Fruit fly (Drosophila melanogaster) whole organism, wandering third instar larva: ENCODE results near the gene CG1288.

Experiments
- Abd-B ChIP-seq: fragments of >200 bp; optimal IDR thresholded peaks from 2 replicates; lab custom pipeline; 2017; ENCODE audit warnings: missing biosample characterization, missing genetic modification characterization
- CG32264 ChIP-seq: fragments of 200-800 bp; sonication (Bioruptor generic); optimal IDR thresholded peaks from 2 replicates; lab custom pipeline; 2016; ENCODE audit warnings: missing biosample characterization, missing genetic modification characterization
- CG9705 ChIP-seq: fragments of 200-800 bp; sonication (Bioruptor generic); optimal IDR thresholded peaks from 2 replicates; lab custom pipeline; 2018; ENCODE audit warnings: missing biosample characterization, mild to moderate bottlenecking, missing genetic modification characterization
- CrebA ChIP-seq: fragments of 200-800 bp; sonication (Bioruptor generic); optimal IDR thresholded peaks from 2 replicates; lab custom pipeline; 2016; ENCODE audit warnings: missing biosample characterization, mild to moderate bottlenecking, missing genetic modification characterization, borderline replicate concordance
- Dfd ChIP-seq: fragments of >200 bp; optimal IDR thresholded peaks from 2 replicates; lab custom pipeline; 2017; ENCODE audit warnings: missing biosample characterization, missing genetic modification characterization
- Dif ChIP-seq: fragments of 200-275, 200-300 bp; sonication (Bioruptor generic); optimal IDR thresholded peaks from 2 replicates; lab custom pipeline; 2018; ENCODE audit warnings: missing biosample characterization, missing genetic modification characterization; ENCODE audit not compliant: partially characterized antibody
- GATAd ChIP-seq: sonication (Bioruptor generic); optimal IDR thresholded peaks from 2 replicates; lab custom pipeline; 2016; ENCODE audit warnings: missing biosample characterization, missing genetic modification characterization
- HLH106 ChIP-seq: fragments of 200-800 bp; optimal IDR thresholded peaks from 3 replicates; lab custom pipeline; 2019; ENCODE audit warnings: missing biosample characterization, mild to moderate bottlenecking, missing genetic modification characterization, moderate library complexity
- Hnf4 ChIP-seq: fragments of 200-800 bp; sonication (Bioruptor generic); optimal IDR thresholded peaks from 2 replicates; lab custom pipeline; 2016; ENCODE audit warnings: missing biosample characterization, mild to moderate bottlenecking, missing genetic modification characterization
- Hr78 ChIP-seq: fragments of >200 bp; optimal IDR thresholded peaks from 2 replicates; lab custom pipeline; 2017; ENCODE audit warnings: missing biosample characterization, missing genetic modification characterization
- Hr83 ChIP-seq: fragments of 200-300 bp; sonication (Bioruptor generic); optimal IDR thresholded peaks from 2 replicates; lab custom pipeline; 2016; ENCODE audit warnings: missing biosample characterization, mild to moderate bottlenecking, missing genetic modification characterization, moderate library complexity; ENCODE audit not compliant: poor library complexity, severe bottlenecking
- Jra ChIP-seq: sonication (Bioruptor generic); optimal IDR thresholded peaks from 2 replicates; lab custom pipeline; 2016; ENCODE audit warnings: missing biosample characterization, missing genetic modification characterization
- Mio ChIP-seq: sonication (Bioruptor generic); optimal IDR thresholded peaks from 2 replicates; lab custom pipeline; 2016; ENCODE audit warnings: missing biosample characterization, missing genetic modification characterization
- Myc ChIP-seq: fragments of >200 bp; optimal IDR thresholded peaks from 2 replicates; lab custom pipeline; 2017
- N ChIP-seq: fragments of >200 bp; optimal IDR thresholded peaks from 2 replicates; lab custom pipeline; 2018; ENCODE audit warnings: missing biosample characterization, missing external identifiers, missing genetic modification characterization
- OdsH ChIP-seq: fragments of 200-800 bp; sonication (Bioruptor generic); optimal IDR thresholded peaks from 2 replicates; lab custom pipeline; 2016; ENCODE audit warnings: missing biosample characterization, mild to moderate bottlenecking, missing genetic modification characterization
- Sp1 ChIP-seq: fragments of 200-800 bp; sonication (Bioruptor generic); optimal IDR thresholded peaks from 3 replicates; lab custom pipeline; 2019; ENCODE audit warnings: missing biosample characterization, mild to moderate bottlenecking, missing genetic modification characterization, moderate library complexity
- Vsx2 ChIP-seq: fragments of 200-300, 225-300 bp; sonication (Bioruptor generic); optimal IDR thresholded peaks from 2 replicates; lab custom pipeline; 2018; ENCODE audit warnings: missing biosample characterization, missing genetic modification characterization; ENCODE audit not compliant: partially characterized antibody
- br ChIP-seq: fragments of 200-800 bp; sonication (Bioruptor generic); optimal IDR thresholded peaks from 2 replicates; lab custom pipeline; 2016; ENCODE audit warnings: missing biosample characterization, missing genetic modification characterization
- brk ChIP-seq: fragments of 200-800 bp; sonication (Bioruptor generic); optimal IDR thresholded peaks from 2 replicates; lab custom pipeline; 2016; ENCODE audit warnings: missing biosample characterization, mild to moderate bottlenecking, missing genetic modification characterization
- dl ChIP-seq, 2 experiments: fragments of 175-275, 200-275 bp in 1 of 2; fragments of 200-275 bp in 1 of 2; sonication (Bioruptor generic); optimal IDR thresholded peaks; lab custom pipeline; 2018; ENCODE audit warnings: mild to moderate bottlenecking in 2 of 2, missing biosample characterization in 2 of 2, missing genetic modification characterization in 2 of 2, moderate library complexity in 2 of 2; ENCODE audit not compliant: partially characterized antibody in 2 of 2, insufficient read depth in 1 of 2
- dmrt93B ChIP-seq: fragments of 200-800 bp; sonication (Bioruptor generic); optimal IDR thresholded peaks from 2 replicates; lab custom pipeline; 2018; ENCODE audit warnings: missing biosample characterization, mild to moderate bottlenecking, missing genetic modification characterization
- dsf ChIP-seq: sonication (Bioruptor generic); optimal IDR thresholded peaks from 2 replicates; lab custom pipeline; 2016; ENCODE audit warnings: missing biosample characterization, missing genetic modification characterization, borderline replicate concordance
- ey ChIP-seq: fragments of 200-800 bp; sonication (Bioruptor generic); optimal IDR thresholded peaks from 2 replicates; lab custom pipeline; 2016; ENCODE audit warnings: missing biosample characterization, missing genetic modification characterization
- foxo ChIP-seq, 2 experiments: fragments of 200-800 bp; sonication (Bioruptor generic); optimal IDR thresholded peaks; 2 replicates in 1 of 2; 3 replicates in 1 of 2; lab custom pipeline; 2016 to 2017; ENCODE audit warnings: missing biosample characterization in 2 of 2, missing genetic modification characterization in 2 of 2
- fru ChIP-seq: fragments of 200-800 bp; sonication (Bioruptor generic); optimal IDR thresholded peaks from 3 replicates; lab custom pipeline; 2016; ENCODE audit warnings: missing biosample characterization, mild to moderate bottlenecking, missing genetic modification characterization
- h ChIP-seq: fragments of 200-800 bp; sonication (Bioruptor generic); optimal IDR thresholded peaks from 3 replicates; lab custom pipeline; 2016; ENCODE audit warnings: missing biosample characterization, mild to moderate bottlenecking, missing genetic modification characterization
- lola ChIP-seq: fragments of >200 bp; optimal IDR thresholded peaks from 2 replicates; lab custom pipeline; 2017; ENCODE audit warnings: missing biosample characterization, missing genetic modification characterization
- pan ChIP-seq: fragments of >200 bp; optimal IDR thresholded peaks from 2 replicates; lab custom pipeline; 2017
- psq ChIP-seq: fragments of 200-800 bp; sonication (Bioruptor generic); optimal IDR thresholded peaks from 3 replicates; lab custom pipeline; 2017; ENCODE audit warnings: missing biosample characterization, mild to moderate bottlenecking, missing genetic modification characterization, moderate library complexity
- rgr ChIP-seq: fragments of 200-800 bp; sonication (Bioruptor generic); optimal IDR thresholded peaks from 3 replicates; lab custom pipeline; 2016; ENCODE audit warnings: missing biosample characterization, mild to moderate bottlenecking, missing genetic modification characterization
- sage ChIP-seq: fragments of 200-800 bp; sonication (Bioruptor generic); optimal IDR thresholded peaks from 2 replicates; lab custom pipeline; 2016; ENCODE audit warnings: missing biosample characterization, mild to moderate bottlenecking, missing genetic modification characterization
- usp ChIP-seq: fragments of >200 bp; optimal IDR thresholded peaks from 2 replicates; lab custom pipeline; 2017; ENCODE audit warnings: missing biosample characterization, missing genetic modification characterization
- woc ChIP-seq: sonication (Bioruptor generic); optimal IDR thresholded peaks from 2 replicates; lab custom pipeline; 2016; ENCODE audit warnings: missing biosample characterization, mild to moderate bottlenecking, missing genetic modification characterization

The CG1288 gene

DNA sequence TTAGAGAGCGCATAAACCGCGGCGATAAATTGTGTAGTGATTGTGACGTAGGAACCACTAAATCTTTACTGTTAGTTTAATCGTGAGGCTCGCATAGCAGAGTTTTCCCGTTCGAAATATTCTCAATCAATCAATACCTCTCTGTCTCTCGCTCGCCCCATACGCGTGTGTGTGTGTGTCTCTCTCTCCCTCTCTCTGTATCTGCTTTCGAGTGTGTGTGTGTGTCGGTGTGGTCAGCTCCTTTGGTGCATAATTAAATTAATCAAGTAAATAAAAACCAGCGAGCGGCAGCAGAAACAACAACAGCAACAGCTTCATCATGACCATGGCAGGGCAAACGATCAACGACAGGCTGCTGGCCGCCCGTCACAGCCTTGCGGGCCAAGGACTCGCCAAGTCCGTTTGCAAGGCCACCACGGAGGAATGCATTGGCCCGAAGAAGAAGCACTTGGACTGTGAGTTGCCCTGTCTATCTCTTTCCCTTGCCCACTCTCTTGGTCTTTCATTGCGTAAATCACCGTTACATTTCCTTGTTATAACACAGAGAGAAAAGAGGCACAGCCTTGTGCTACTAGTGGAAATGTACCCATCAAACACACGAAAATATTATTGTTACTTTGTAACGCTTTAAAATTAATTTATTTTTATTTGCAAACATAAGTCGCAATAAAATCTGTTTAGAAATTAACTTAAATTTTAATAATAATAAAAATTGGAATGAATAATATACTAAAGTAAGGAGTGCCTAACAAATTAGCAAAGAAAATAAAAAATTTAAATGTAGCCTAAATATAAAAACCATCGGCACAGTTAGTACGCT lies 20.9 kb downstream of the CG1288 start (continued):
- TF ChIP-seq foxo (GFP tag; optimal IDR thresholded peaks at IDR 0.05; lab: Kevin White, UChicago) (no peak), pan (lab: Kevin White, UChicago) (no peak), psq (GFP tag; lab: Kevin White, UChicago) (peak; percentile 17), Hr78 (GFP tag; lab: Kevin White, UChicago) (no peak), Dfd (GFP tag; lab: Kevin White, UChicago) (no peak)

DNA sequence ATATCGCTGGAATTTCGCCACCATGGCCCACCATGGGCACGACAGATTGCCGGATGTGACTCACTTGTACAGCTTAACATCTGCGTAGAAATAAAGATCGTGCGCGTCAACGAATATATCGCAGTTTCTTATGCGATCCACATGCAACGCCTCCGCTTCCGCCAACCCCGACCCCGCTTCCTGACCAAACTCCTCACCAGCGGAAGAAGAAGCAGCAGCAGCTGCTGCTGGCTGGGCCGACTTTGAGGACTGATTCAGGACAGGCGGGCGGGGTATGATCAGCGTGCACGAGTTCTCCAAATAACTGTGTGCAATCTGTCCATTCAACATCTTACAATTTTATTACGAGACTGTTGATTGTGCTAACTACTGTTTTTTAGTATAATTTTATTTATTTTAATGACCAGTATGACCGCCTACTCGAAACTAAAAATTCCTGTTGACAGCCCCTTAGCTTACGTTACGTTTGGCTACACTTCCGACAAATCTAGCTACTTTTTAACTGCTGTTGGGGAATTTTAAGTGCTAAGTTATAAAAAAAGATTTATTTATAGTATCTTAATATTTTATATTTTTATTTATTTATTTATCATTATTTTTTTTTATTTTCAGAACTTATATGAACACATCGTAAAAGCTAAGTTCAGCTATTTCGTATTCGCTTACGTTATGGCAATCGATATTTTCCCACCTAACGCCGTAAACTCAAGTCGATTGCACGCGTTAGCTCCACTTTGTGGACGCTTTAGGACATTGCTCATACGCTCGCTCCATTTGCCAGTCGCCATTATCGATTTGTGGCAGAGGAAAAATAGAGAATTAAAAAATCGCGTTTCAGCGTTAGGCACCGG lies 21.8 kb downstream of the CG1288 start, which contains the start of the genes CG10055 and lap:
Gene CG10055, minus strand, starts transcription at position 432 of the 851 bp plus-strand sequence.
Gene lap, plus strand, starts transcription at position 753 of the 851 bp plus-strand sequence.
- no peak for TF ChIP-seq CG32264 (GFP tag; lab: Kevin White, UChicago)
- TF ChIP-seq woc = peak; percentile 4
- no peak for TF ChIP-seq foxo (GFP tag; optimal IDR thresholded peaks at IDR 0.05; lab: Kevin White, UChicago)
- TF ChIP-seq Hr78 (GFP tag; lab: Kevin White, UChicago) = no peak
- TF ChIP-seq usp = no peak
- TF ChIP-seq dsf (GFP tag; lab: Kevin White, UChicago) = no peak
- no peak for TF ChIP-seq br (GFP tag; lab: Kevin White, UChicago)
- TF ChIP-seq Myc = peak; percentile 2
- no peak for TF ChIP-seq pan (lab: Kevin White, UChicago)
- TF ChIP-seq h = no peak
- no peak for TF ChIP-seq rgr

DNA sequence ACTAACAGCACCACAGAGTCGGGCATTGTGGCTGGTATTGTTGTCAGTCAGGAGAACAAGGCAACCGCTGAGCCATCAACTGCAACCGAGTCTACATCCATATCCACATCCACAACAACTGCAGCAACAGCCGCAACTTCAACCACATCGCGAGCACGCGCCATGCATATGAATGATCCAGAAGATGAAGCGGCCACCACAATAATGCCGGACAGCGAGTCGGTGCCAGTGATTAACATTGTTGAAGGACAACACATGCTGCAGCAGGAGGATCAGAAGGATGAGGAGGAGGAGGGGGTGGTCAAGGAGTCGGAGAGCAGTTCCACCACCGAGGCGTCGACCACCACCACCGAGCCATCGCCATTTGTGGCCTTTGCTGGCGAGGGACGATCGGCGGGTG lies 33.5 kb downstream of the CG1288 start:
- no peak for TF ChIP-seq dmrt93B (GFP tag; lab: Kevin White, UChicago)
- TF ChIP-seq N (GFP tag; lab: Kevin White, UChicago) = no peak
- no peak for TF ChIP-seq HLH106 (tag; lab: Kevin White, UChicago)
- no peak for TF ChIP-seq Myc
- TF ChIP-seq sage (GFP tag; lab: Kevin White, UChicago) = no peak
- no peak for TF ChIP-seq Dif (GFP tag; lab: Kevin White, UChicago)
- no peak for TF ChIP-seq dsf (GFP tag; lab: Kevin White, UChicago)
- no peak for TF ChIP-seq Hnf4
- TF ChIP-seq h = no peak
- TF ChIP-seq CG9705 (GFP tag; lab: Kevin White, UChicago) = no peak
- TF ChIP-seq Jra (GFP tag; lab: Kevin White, UChicago) = no peak
- no peak for TF ChIP-seq dl (GFP tag; optimal IDR thresholded peaks at IDR 0.05; lab: Kevin White, UChicago; ENCODE audit: insufficient read depth in 1 of 2, partially characterized antibody in 2 of 2)

DNA sequence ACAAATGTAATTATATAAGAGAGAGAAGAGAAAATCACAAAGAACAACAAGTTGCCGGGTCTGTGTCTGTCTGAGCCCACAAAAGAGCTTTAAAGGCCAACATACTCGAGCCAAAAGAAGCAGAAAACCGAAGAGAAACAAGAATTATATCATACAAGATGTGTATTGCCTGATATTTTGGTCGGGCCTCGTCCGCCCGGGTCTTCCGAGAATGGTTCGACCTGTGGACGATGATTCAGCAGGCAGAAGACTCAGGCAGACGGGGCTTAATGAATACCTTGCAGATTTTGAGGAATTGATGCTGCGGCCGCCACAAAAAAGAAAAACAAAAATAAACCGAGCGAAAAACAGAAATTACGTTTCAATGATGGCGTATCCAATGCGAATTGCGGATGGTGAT lies 35.3 kb downstream of the CG1288 start:
- TF ChIP-seq Sp1 = no peak
- no peak for TF ChIP-seq fru
- TF ChIP-seq lola (GFP tag; lab: Kevin White, UChicago) = no peak
- no peak for TF ChIP-seq Myc
- TF ChIP-seq Vsx2 (GFP tag; lab: Kevin White, UChicago) = peak; percentile 39
- peak; percentile 13 for TF ChIP-seq psq (GFP tag; lab: Kevin White, UChicago)
- TF ChIP-seq brk (GFP tag; lab: Kevin White, UChicago) = peak; percentile 12
- TF ChIP-seq sage (GFP tag; lab: Kevin White, UChicago) = no peak
- TF ChIP-seq OdsH = no peak

DNA sequence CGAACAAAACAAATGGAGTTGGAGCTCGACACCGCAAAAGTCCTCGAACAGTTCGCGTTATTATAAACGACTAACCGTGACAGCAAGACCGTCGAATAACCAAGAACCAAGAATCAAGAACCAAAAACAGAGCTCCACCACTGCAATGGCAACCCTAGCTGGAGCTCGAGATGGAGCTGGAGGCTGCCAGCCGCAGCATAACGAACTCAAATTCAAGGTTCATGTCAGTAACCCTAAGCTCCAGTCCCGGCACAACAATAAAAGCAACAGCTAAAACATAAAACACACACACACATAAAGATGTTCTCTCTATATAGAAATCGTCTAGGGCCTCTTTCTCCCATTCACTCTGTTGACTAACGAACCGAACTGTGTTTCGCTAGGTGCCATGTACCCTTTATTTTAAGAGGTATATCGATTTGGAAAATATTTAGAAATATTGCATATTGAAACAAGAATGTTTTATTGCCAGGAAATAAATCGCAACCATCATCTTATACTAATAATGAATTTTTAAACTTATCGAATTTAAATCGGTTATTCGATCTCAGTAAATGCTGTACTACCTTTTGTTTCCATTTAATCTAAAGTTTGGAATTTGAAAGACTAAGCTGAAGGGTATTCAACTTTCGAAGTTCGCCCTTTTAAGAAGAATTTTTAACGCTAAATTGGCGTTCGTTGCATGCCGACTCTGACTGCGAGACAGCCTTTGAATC lies 36.7 kb downstream of the CG1288 start:
- TF ChIP-seq Vsx2 (GFP tag; lab: Kevin White, UChicago) (no peak), Abd-B (GFP tag; lab: Kevin White, UChicago) (no peak), dmrt93B (GFP tag; lab: Kevin White, UChicago) (no peak), CrebA (no peak), CG32264 (GFP tag; lab: Kevin White, UChicago) (no peak), rgr (no peak), Jra (GFP tag; lab: Kevin White, UChicago) (no peak), foxo (GFP tag; optimal IDR thresholded peaks at IDR 0.05; lab: Kevin White, UChicago) (peak in 1 of 2 experiments; percentile 42), Hr78 (GFP tag; lab: Kevin White, UChicago) (no peak), GATAd (GFP tag; lab: Kevin White, UChicago) (no peak), CG9705 (GFP tag; lab: Kevin White, UChicago) (no peak), Dfd (GFP tag; lab: Kevin White, UChicago) (no peak), br (GFP tag; lab: Kevin White, UChicago) (no peak), sage (GFP tag; lab: Kevin White, UChicago) (no peak), N (GFP tag; lab: Kevin White, UChicago) (no peak), usp (no peak), fru (peak; percentile 47), lola (GFP tag; lab: Kevin White, UChicago) (no peak), Mio (GFP tag; lab: Kevin White, UChicago) (no peak), dsf (GFP tag; lab: Kevin White, UChicago) (no peak), Hr83 (no peak), dl (GFP tag; optimal IDR thresholded peaks at IDR 0.05; lab: Kevin White, UChicago; ENCODE audit: insufficient read depth in 1 of 2, partially characterized antibody in 2 of 2) (no peak), brk (GFP tag; lab: Kevin White, UChicago) (no peak), Myc (no peak), ey (GFP tag; lab: Kevin White, UChicago) (peak; percentile 21)
